Fruit fly (Drosophila melanogaster): ENCODE results near the gene Tektin-C.
A peak's percentile ranks its signal among the peaks of the same experiment; 100 is the strongest.

- peak; percentile 78 for TF ChIP-seq CG4496 (GFP tag; IDR thresholded peaks at IDR 0.05)
- peak; percentile 74 for TF ChIP-seq fd96Ca (GFP tag; IDR thresholded peaks at IDR 0.05)
Measured at dm6 chr3L:5770113-5770798, 26.1 kb downstream of the Tektin-C start.
